Fruit fly (Drosophila melanogaster) whole organism, adult: ENCODE results near the gene CG8907.

Experiments used
- CG1620 ChIP-seq: fragments of 200-800 bp; sonication (Bioruptor generic); optimal IDR thresholded peaks from 2 replicates; lab custom pipeline; 2016; ENCODE audit warnings: missing biosample characterization, missing genetic modification characterization
- CG7101 ChIP-seq: fragments of 200-800 bp; sonication (Bioruptor generic); optimal IDR thresholded peaks from 2 replicates; lab custom pipeline; 2018; ENCODE audit warnings: missing biosample characterization, mild to moderate bottlenecking, missing genetic modification characterization, moderate library complexity
- Clk ChIP-seq: fragments of 200-800 bp; sonication (Bioruptor generic); optimal IDR thresholded peaks from 2 replicates; lab custom pipeline; 2017; ENCODE audit warnings: missing biosample characterization, missing genetic modification characterization
- Crg-1 ChIP-seq: fragments of 200-800 bp; sonication (Bioruptor generic); optimal IDR thresholded peaks from 2 replicates; lab custom pipeline; 2016; ENCODE audit warnings: missing biosample characterization, missing genetic modification characterization
- Mnt ChIP-seq: fragments of 200-800 bp; sonication (Bioruptor generic); optimal IDR thresholded peaks from 2 replicates; lab custom pipeline; 2016; ENCODE audit warnings: missing biosample characterization, mild to moderate bottlenecking, missing genetic modification characterization
- kay ChIP-seq: fragments of 200-800 bp; sonication (Bioruptor generic); peaks from one replicate; lab custom pipeline; 2016; ENCODE audit warnings: missing biosample characterization, missing genetic modification characterization, borderline replicate concordance
- tj ChIP-seq: fragments of 200-800 bp; sonication (Bioruptor generic); optimal IDR thresholded peaks from 3 replicates; lab custom pipeline; 2017; ENCODE audit warnings: missing biosample characterization, mild to moderate bottlenecking, missing genetic modification characterization, moderate library complexity
- toe ChIP-seq: fragments of 200-800 bp; sonication (Bioruptor generic); optimal IDR thresholded peaks from 2 replicates; lab custom pipeline; 2016; ENCODE audit warnings: missing biosample characterization, missing genetic modification characterization

DNA sequence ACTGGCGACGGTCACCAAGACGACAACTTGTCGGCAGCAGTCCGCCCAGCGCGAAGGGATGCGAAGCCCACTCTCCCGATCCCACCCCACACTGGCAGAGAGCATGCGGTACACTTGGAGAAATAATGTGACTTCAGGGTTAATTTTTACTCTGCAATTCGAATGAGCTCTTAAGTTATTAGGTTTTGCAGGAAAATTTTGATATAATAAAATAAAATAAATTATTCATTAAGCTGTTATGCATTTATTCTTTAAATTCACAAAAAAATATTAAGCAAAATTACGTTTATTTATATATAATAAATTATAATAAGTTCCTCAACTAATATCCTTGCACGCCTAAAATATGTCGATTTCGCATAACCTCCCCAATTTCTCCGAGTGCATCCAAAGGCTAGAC, 40.8 kb downstream of the CG8907 start:
- TF ChIP-seq Clk (GFP tag; lab: Kevin White, UChicago): no peak
- no peak for TF ChIP-seq Crg-1 (GFP tag; lab: Kevin White, UChicago)
- TF ChIP-seq toe (GFP tag; lab: Kevin White, UChicago): no peak
- TF ChIP-seq CG1620 (GFP tag; lab: Kevin White, UChicago): no peak
- TF ChIP-seq Mnt (GFP tag; lab: Kevin White, UChicago): no peak
- no peak for TF ChIP-seq tj (GFP tag; lab: Kevin White, UChicago)
- no peak for TF ChIP-seq kay (GFP tag; lab: Kevin White, UChicago)
- TF ChIP-seq CG7101 (tag; lab: Kevin White, UChicago): no peak
